Fruit fly (Drosophila melanogaster) whole organism, embryonic: Measurements from ENCODE around the gene Usp5.

Experiments
- Atf3 ChIP-seq: fragments of 200-800 bp; sonication (Bioruptor generic); optimal IDR thresholded peaks from 3 replicates; lab custom pipeline; 2016; ENCODE audit warnings: missing biosample characterization, missing genetic modification characterization
- BEAF-32 ChIP-seq: fragments of 200-800 bp; sonication (Bioruptor generic); optimal IDR thresholded peaks from 3 replicates; lab custom pipeline; 2017; ENCODE audit warnings: missing biosample characterization, missing genetic modification characterization, mild to moderate bottlenecking, moderate library complexity, missing genetic modification reagents
- C15 ChIP-seq: fragments of 200-800 bp; sonication (Bioruptor generic); IDR thresholded peaks from 3 replicates; pipeline ENCODE4 v1.3.6; 2022; ENCODE audit warnings: missing biosample characterization, missing genetic modification characterization
- CG10979 ChIP-seq: fragments of 200-800 bp; sonication (Bioruptor generic); optimal IDR thresholded peaks from 2 replicates; lab custom pipeline; 2018; ENCODE audit warnings: missing biosample characterization, mild to moderate bottlenecking, missing genetic modification characterization, moderate library complexity
- CG11085 ChIP-seq: fragments of 200-800 bp; sonication (Bioruptor generic); IDR thresholded peaks from 2 replicates; pipeline ENCODE4 v1.3.6; 2022; ENCODE audit warnings: missing biosample characterization, missing genetic modification characterization
- CG11093 ChIP-seq: fragments of 200-800 bp; sonication (Bioruptor generic); IDR thresholded peaks from 3 replicates; pipeline ENCODE4 v1.3.6; 2022; ENCODE audit warnings: missing biosample characterization, missing genetic modification characterization
- CG13775 ChIP-seq: fragments of 200-800 bp; sonication (Bioruptor generic); optimal IDR thresholded peaks from 3 replicates; lab custom pipeline; 2017; ENCODE audit warnings: missing biosample characterization, mild to moderate bottlenecking, missing genetic modification characterization
- CG13894 ChIP-seq: fragments of 200-800 bp; sonication (Bioruptor generic); optimal IDR thresholded peaks from 3 replicates; lab custom pipeline; 2018; ENCODE audit warnings: missing biosample characterization, mild to moderate bottlenecking, missing genetic modification characterization, moderate library complexity
- CG14050 ChIP-seq: fragments of 200-800 bp; sonication (Bioruptor generic); IDR thresholded peaks from 3 replicates; pipeline ENCODE4 v1.3.6; 2022; ENCODE audit warnings: missing biosample characterization, missing genetic modification characterization
- CG14667 ChIP-seq: fragments of 200-800 bp; sonication (Bioruptor generic); IDR thresholded peaks from 2 replicates; pipeline ENCODE4 v1.3.6; 2022; ENCODE audit warnings: missing biosample characterization, missing genetic modification characterization
- CG15011 ChIP-seq: fragments of 200-800 bp; sonication (Bioruptor generic); optimal IDR thresholded peaks from 3 replicates; lab custom pipeline; 2018; ENCODE audit warnings: missing biosample characterization, mild to moderate bottlenecking, missing genetic modification characterization
- CG15269 ChIP-seq: fragments of 200-800 bp; sonication (Bioruptor generic); optimal IDR thresholded peaks from 2 replicates; lab custom pipeline; 2018; ENCODE audit warnings: missing biosample characterization, mild to moderate bottlenecking, missing genetic modification characterization, moderate library complexity
- CG15479 ChIP-seq: fragments of 200-800 bp; sonication (Bioruptor generic); optimal IDR thresholded peaks from 3 replicates; lab custom pipeline; 2019; ENCODE audit warnings: missing biosample characterization, mild to moderate bottlenecking, missing genetic modification characterization, moderate library complexity
- CG17328 ChIP-seq: fragments of 200-800 bp; sonication (Bioruptor generic); IDR thresholded peaks from 2 replicates; pipeline ENCODE4 v1.3.6; 2022; ENCODE audit warnings: missing biosample characterization, missing genetic modification characterization
- CG1792 ChIP-seq: fragments of 200-800 bp; sonication (Bioruptor generic); optimal IDR thresholded peaks from 2 replicates; lab custom pipeline; 2016; ENCODE audit warnings: missing biosample characterization, missing genetic modification characterization
- CG2889 ChIP-seq: fragments of 200-800 bp; sonication (Bioruptor generic); IDR thresholded peaks from 3 replicates; pipeline ENCODE4 v1.3.6; 2022; ENCODE audit warnings: missing biosample characterization, missing genetic modification characterization
- CG3163 ChIP-seq: fragments of 200-800 bp; sonication (Bioruptor generic); optimal IDR thresholded peaks from 3 replicates; lab custom pipeline; 2016; ENCODE audit warnings: missing biosample characterization, missing genetic modification characterization
- CG8089 ChIP-seq: fragments of 200-800 bp; sonication (Bioruptor generic); optimal IDR thresholded peaks from 3 replicates; lab custom pipeline; 2016; ENCODE audit warnings: missing biosample characterization, missing genetic modification characterization
- CG9817 ChIP-seq: fragments of 200-800 bp; sonication (Bioruptor generic); optimal IDR thresholded peaks from 2 replicates; lab custom pipeline; 2018; ENCODE audit warnings: missing biosample characterization, mild to moderate bottlenecking, missing genetic modification characterization, moderate library complexity
- CG9932 ChIP-seq: fragments of 200-800 bp; sonication (Bioruptor generic); IDR thresholded peaks from 2 replicates; pipeline ENCODE4 v1.3.6; 2022; ENCODE audit warnings: missing biosample characterization, missing genetic modification characterization
- Dip3 ChIP-seq: fragments of 200-800 bp; sonication (Bioruptor generic); optimal IDR thresholded peaks from 3 replicates; lab custom pipeline; 2016; ENCODE audit warnings: missing biosample characterization, missing genetic modification characterization
- Dref ChIP-seq: fragments of 200-800 bp; sonication (Bioruptor generic); IDR thresholded peaks from 2 replicates; pipeline ENCODE4 v1.3.6; 2022; ENCODE audit warnings: missing biosample characterization, missing genetic modification characterization
- Lhr ChIP-seq: fragments of 200-800 bp; sonication (Bioruptor generic); optimal IDR thresholded peaks from 3 replicates; lab custom pipeline; 2017; ENCODE audit warnings: mild to moderate bottlenecking, missing biosample characterization, missing genetic modification reagents, missing genetic modification characterization
- Lim3 ChIP-seq: fragments of 200-800 bp; sonication (Bioruptor generic); IDR thresholded peaks from 2 replicates; pipeline ENCODE4 v1.3.6; 2022; ENCODE audit warnings: missing biosample characterization, missing genetic modification characterization
- MBD-R2 ChIP-seq: fragments of 200-800 bp; sonication (Bioruptor generic); IDR thresholded peaks from 2 replicates; pipeline ENCODE4 v1.3.6; 2022; ENCODE audit warnings: missing biosample characterization, missing genetic modification characterization
- MTF-1 ChIP-seq: fragments of 200-800 bp; sonication (Bioruptor generic); optimal IDR thresholded peaks from 2 replicates; lab custom pipeline; 2018; ENCODE audit warnings: missing biosample characterization, mild to moderate bottlenecking, missing genetic modification characterization, borderline replicate concordance
- NC2β ChIP-seq: fragments of 200-800 bp; sonication (Bioruptor generic); optimal IDR thresholded peaks from 2 replicates; lab custom pipeline; 2016; ENCODE audit warnings: missing biosample characterization, missing genetic modification characterization
- NK7.1 ChIP-seq: fragments of 200-800 bp; sonication (Bioruptor generic); optimal IDR thresholded peaks from 3 replicates; lab custom pipeline; 2016; ENCODE audit warnings: missing biosample characterization, missing genetic modification characterization
- Oli ChIP-seq: fragments of 200-800 bp; sonication (Bioruptor generic); optimal IDR thresholded peaks from 2 replicates; lab custom pipeline; 2018; ENCODE audit warnings: missing biosample characterization, mild to moderate bottlenecking, missing genetic modification characterization, moderate library complexity
- Poxn ChIP-seq: fragments of 200-800 bp; sonication (Bioruptor generic); IDR thresholded peaks from 2 replicates; pipeline ENCODE4 v1.3.6; 2022; ENCODE audit warnings: missing biosample characterization, missing genetic modification characterization
- Ravus ChIP-seq: fragments of 200-800 bp; sonication (Bioruptor generic); IDR thresholded peaks from 2 replicates; pipeline ENCODE4 v1.3.6; 2022; ENCODE audit warnings: missing biosample characterization, missing genetic modification characterization
- Sox100B ChIP-seq: fragments of 200-800 bp; sonication (Bioruptor generic); optimal IDR thresholded peaks from 3 replicates; lab custom pipeline; 2018; ENCODE audit warnings: missing biosample characterization, mild to moderate bottlenecking, missing genetic modification characterization
- Sry-δ ChIP-seq: fragments of 200-800 bp; sonication (Bioruptor generic); optimal IDR thresholded peaks from 2 replicates; lab custom pipeline; 2016; ENCODE audit warnings: missing biosample characterization, missing genetic modification characterization
- Taf1 ChIP-seq: fragments of 200-800 bp; sonication (Bioruptor generic); IDR thresholded peaks from 2 replicates; pipeline ENCODE4 v1.3.6; 2022; ENCODE audit warnings: missing biosample characterization, missing genetic modification characterization
- abd-A ChIP-seq: fragments of 200-800 bp; sonication (Bioruptor generic); optimal IDR thresholded peaks from 3 replicates; lab custom pipeline; 2019; ENCODE audit warnings: missing biosample characterization, mild to moderate bottlenecking, missing genetic modification characterization, moderate library complexity
- ac ChIP-seq: fragments of 200-800 bp; sonication (Bioruptor generic); optimal IDR thresholded peaks from 3 replicates; lab custom pipeline; 2017; ENCODE audit warnings: missing biosample characterization, mild to moderate bottlenecking, missing genetic modification characterization
- bowl ChIP-seq: fragments of 200-800 bp; sonication (Bioruptor generic); IDR thresholded peaks from 2 replicates; pipeline ENCODE4 v1.3.6; 2022; ENCODE audit warnings: missing biosample characterization, missing genetic modification characterization
- cad ChIP-seq: fragments of >200 bp; optimal IDR thresholded peaks from 2 replicates; lab custom pipeline; 2017; ENCODE audit warnings: missing biosample characterization, missing genetic modification characterization
- chinmo ChIP-seq: fragments of 200-800 bp; sonication (Bioruptor generic); IDR thresholded peaks from 4 replicates; pipeline ENCODE4 v1.3.6; 2022; ENCODE audit warnings: missing biosample characterization, missing genetic modification characterization; ENCODE audit not compliant: partially characterized antibody
- croc ChIP-seq: fragments of 200-800 bp; sonication (Bioruptor generic); conservative IDR thresholded peaks from 3 replicates; pipeline ENCODE4 v1.3.6; 2022; ENCODE audit warnings: missing biosample characterization, missing genetic modification characterization
- ems ChIP-seq: fragments of 200-800 bp; sonication (Bioruptor generic); optimal IDR thresholded peaks from 3 replicates; lab custom pipeline; 2016; ENCODE audit warnings: missing biosample characterization, missing genetic modification characterization
- eve ChIP-seq, 2 experiments: fragments of >200 bp; optimal IDR thresholded peaks; 2 replicates each; lab custom pipeline; 2017; ENCODE audit warnings: missing biosample characterization in 2 of 2, missing genetic modification characterization in 2 of 2
- fru ChIP-seq: fragments of >200 bp; optimal IDR thresholded peaks from 2 replicates; lab custom pipeline; 2017
- grau ChIP-seq: fragments of 200-800 bp; optimal IDR thresholded peaks from 3 replicates; lab custom pipeline; 2019; ENCODE audit warnings: missing biosample characterization, mild to moderate bottlenecking, missing genetic modification characterization, moderate library complexity
- klu ChIP-seq: fragments of 200-800 bp; sonication (Bioruptor generic); IDR thresholded peaks from 2 replicates; pipeline ENCODE4 v1.3.6; 2022; ENCODE audit warnings: missing biosample characterization, missing genetic modification characterization
- luna ChIP-seq: fragments of 200-800 bp; sonication (Bioruptor generic); optimal IDR thresholded peaks from 2 replicates; lab custom pipeline; 2016; ENCODE audit warnings: missing biosample characterization, missing genetic modification characterization
- onecut ChIP-seq: fragments of 200-800 bp; sonication (Bioruptor generic); IDR thresholded peaks from 2 replicates; pipeline ENCODE4 v1.3.6; 2022; ENCODE audit warnings: missing biosample characterization, missing genetic modification characterization
- org-1 ChIP-seq: fragments of 200-800 bp; sonication (Bioruptor generic); optimal IDR thresholded peaks from 2 replicates; lab custom pipeline; 2017; ENCODE audit warnings: missing biosample characterization, missing genetic modification characterization
- rib ChIP-seq: fragments of 200-800 bp; sonication (Bioruptor generic); IDR thresholded peaks from 2 replicates; pipeline ENCODE4 v1.3.6; 2022; ENCODE audit warnings: missing biosample characterization, missing genetic modification characterization
- sob ChIP-seq: fragments of 200-800 bp; sonication (Bioruptor generic); IDR thresholded peaks from 2 replicates; pipeline ENCODE4 v1.3.6; 2022; ENCODE audit warnings: missing biosample characterization, missing genetic modification characterization
- sr ChIP-seq: fragments of 200-800 bp; sonication (Bioruptor generic); IDR thresholded peaks from 3 replicates; pipeline ENCODE4 v1.3.6; 2022; ENCODE audit warnings: missing biosample characterization, missing genetic modification characterization
- tap ChIP-seq: fragments of 200-800 bp; optimal IDR thresholded peaks from 3 replicates; lab custom pipeline; 2019; ENCODE audit warnings: missing biosample characterization, mild to moderate bottlenecking, missing genetic modification characterization, moderate library complexity
- ttk ChIP-seq: fragments of 200-800 bp; sonication (Bioruptor generic); IDR thresholded peaks from 2 replicates; pipeline ENCODE4 v2.1.2; 2022; ENCODE audit warnings: missing biosample characterization, missing genetic modification characterization

Gene Usp5

dm6 chr3L:3134064-3134545 lies 14.1 kb downstream of the Usp5 start (continued):
- TF ChIP-seq croc (no peak), BEAF-32 (GFP tag; lab: Kevin White, UChicago) (no peak), chinmo (GFP tag; lab: Robert Waterston, UW) (peak; percentile 70; the same call in 1 of the 4 replicates), CG10979 (tag; lab: Kevin White, UChicago) (no peak), Dip3 (GFP tag; lab: Kevin White, UChicago) (no peak), CG15011 (GFP tag; lab: Kevin White, UChicago) (no peak), CG8089 (no peak), tap (tag; lab: Kevin White, UChicago) (no peak), eve (GFP tag; optimal IDR thresholded peaks at IDR 0.05; lab: Kevin White, UChicago) (no peak), CG14050 (GFP tag; lab: Robert Waterston, UW) (no peak), MBD-R2 (no peak), NC2β (GFP tag; lab: Kevin White, UChicago) (no peak), CG2889 (GFP tag; lab: Robert Waterston, UW) (no peak), klu (no peak), ems (no peak), Sox100B (GFP tag; lab: Kevin White, UChicago) (no peak), Lim3 (no peak), Ravus (GFP tag; lab: Robert Waterston, UW) (no peak), CG11085 (GFP tag; lab: Robert Waterston, UW) (no peak), CG15269 (tag; lab: Kevin White, UChicago) (peak; percentile 63), CG13894 (tag; lab: Kevin White, UChicago) (no peak), CG3163 (GFP tag; lab: Kevin White, UChicago) (peak; percentile 26), org-1 (GFP tag; lab: Kevin White, UChicago) (no peak), rib (GFP tag; lab: Robert Waterston, UW) (no peak), Poxn (no peak), abd-A (tag; lab: Kevin White, UChicago) (no peak), NK7.1 (GFP tag; lab: Kevin White, UChicago) (no peak), bowl (GFP tag; lab: Robert Waterston, UW) (no peak), ac (GFP tag; lab: Kevin White, UChicago) (no peak), CG9817 (tag; lab: Kevin White, UChicago) (no peak), luna (no peak), CG11093 (GFP tag; lab: Robert Waterston, UW) (no peak), C15 (GFP tag; lab: Robert Waterston, UW) (no peak), Sry-δ (GFP tag; lab: Kevin White, UChicago) (no peak), grau (tag; lab: Kevin White, UChicago) (peak; percentile 35), Lhr (GFP tag; lab: Kevin White, UChicago) (no peak), Oli (tag; lab: Kevin White, UChicago) (no peak), CG15479 (no peak), CG14667 (GFP tag; lab: Robert Waterston, UW) (no peak), onecut (GFP tag; lab: Robert Waterston, UW) (no peak), Taf1 (no peak), Atf3 (no peak), CG17328 (GFP tag; lab: Robert Waterston, UW) (no peak), cad (GFP tag; lab: Kevin White, UChicago) (no peak), CG13775 (no peak), sr (GFP tag; lab: Robert Waterston, UW) (no peak), MTF-1 (peak; percentile 28), CG1792 (GFP tag; lab: Kevin White, UChicago) (no peak), fru (lab: Kevin White, UChicago) (no peak), ttk (GFP tag; lab: Robert Waterston, UW) (no peak), CG9932 (GFP tag; lab: Robert Waterston, UW) (peak; percentile 3; the same call in 1 of the 2 replicates), Dref (GFP tag; lab: Robert Waterston, UW) (no peak), sob (GFP tag; lab: Robert Waterston, UW) (peak; percentile 22; the same call in 1 of the 2 replicates)
